Fruit fly (Drosophila melanogaster) whole organism, prepupa: Measurements from ENCODE around the gene CG44476.

Experiments
- Blimp-1 ChIP-seq: fragments of 200-800 bp; sonication (Bioruptor generic); optimal IDR thresholded peaks from 3 replicates; lab custom pipeline; 2017; ENCODE audit warnings: missing biosample characterization, missing genetic modification characterization, mild to moderate bottlenecking, moderate library complexity, missing genetic modification reagents
- CG10631 ChIP-seq: fragments of 200-800 bp; sonication (Bioruptor generic); optimal IDR thresholded peaks from 2 replicates; lab custom pipeline; 2016; ENCODE audit warnings: missing biosample characterization, missing genetic modification characterization
- CG10669 ChIP-seq: fragments of 200-800 bp; sonication (Bioruptor generic); optimal IDR thresholded peaks from 3 replicates; lab custom pipeline; 2018; ENCODE audit warnings: missing biosample characterization, mild to moderate bottlenecking, missing genetic modification characterization, moderate library complexity
- CG11294 ChIP-seq: fragments of 200-800 bp; sonication (Bioruptor generic); IDR thresholded peaks from 2 replicates; pipeline ENCODE4 v1.3.6; 2022; ENCODE audit warnings: missing biosample characterization, missing genetic modification characterization
- CG11762 ChIP-seq: fragments of 200-800 bp; sonication (Bioruptor generic); optimal IDR thresholded peaks from 3 replicates; lab custom pipeline; 2016; ENCODE audit warnings: missing biosample characterization, missing genetic modification characterization; ENCODE audit not compliant: insufficient read depth
- CG11902 ChIP-seq: fragments of 200-800 bp; sonication (Bioruptor generic); optimal IDR thresholded peaks from 3 replicates; lab custom pipeline; 2016; ENCODE audit warnings: missing biosample characterization, missing genetic modification characterization
- CG15336 ChIP-seq: fragments of 200-800 bp; sonication (Bioruptor generic); IDR thresholded peaks from 2 replicates; pipeline ENCODE4 v1.3.6; 2022; ENCODE audit warnings: missing biosample characterization, missing genetic modification characterization
- CG16779 ChIP-seq: fragments of 200-800 bp; sonication (Bioruptor generic); optimal IDR thresholded peaks from 3 replicates; lab custom pipeline; 2017; ENCODE audit warnings: missing biosample characterization, mild to moderate bottlenecking, missing genetic modification characterization
- CG3032 ChIP-seq: fragments of 200-800 bp; optimal IDR thresholded peaks from 2 replicates; lab custom pipeline; 2019; ENCODE audit warnings: missing biosample characterization, mild to moderate bottlenecking, missing genetic modification characterization, moderate library complexity
- CG31627 ChIP-seq: fragments of 200-800 bp; sonication (Bioruptor generic); optimal IDR thresholded peaks from 3 replicates; lab custom pipeline; 2016; ENCODE audit warnings: missing biosample characterization, missing genetic modification characterization
- CG3919 ChIP-seq: fragments of 200-800 bp; sonication (Bioruptor generic); optimal IDR thresholded peaks from 3 replicates; lab custom pipeline; 2016; ENCODE audit warnings: missing biosample characterization, missing genetic modification characterization
- CG4318 ChIP-seq: fragments of 200-800 bp; sonication (Bioruptor generic); optimal IDR thresholded peaks from 3 replicates; lab custom pipeline; 2017; ENCODE audit warnings: missing biosample characterization, mild to moderate bottlenecking, missing genetic modification characterization
- CG6163 ChIP-seq: fragments of 200-800 bp; sonication (Bioruptor generic); IDR thresholded peaks from 3 replicates; pipeline ENCODE4 v1.3.6; 2022; ENCODE audit warnings: missing biosample characterization, missing genetic modification characterization
- CG6276 ChIP-seq: fragments of 200-800 bp; sonication (Bioruptor generic); optimal IDR thresholded peaks from 2 replicates; lab custom pipeline; 2017; ENCODE audit warnings: missing biosample characterization, mild to moderate bottlenecking, missing genetic modification characterization
- CG6792 ChIP-seq: fragments of 200-800 bp; sonication (Bioruptor generic); optimal IDR thresholded peaks from 3 replicates; lab custom pipeline; 2016; ENCODE audit warnings: missing biosample characterization, missing genetic modification characterization
- CG6808 ChIP-seq: fragments of 200-800 bp; sonication (Bioruptor generic); optimal IDR thresholded peaks from 3 replicates; lab custom pipeline; 2017; ENCODE audit warnings: missing biosample characterization, missing genetic modification characterization, mild to moderate bottlenecking, moderate library complexity, missing genetic modification reagents
- CG7368 ChIP-seq: fragments of 200-800 bp; sonication (Bioruptor generic); optimal IDR thresholded peaks from 3 replicates; lab custom pipeline; 2016; ENCODE audit warnings: missing biosample characterization, missing genetic modification characterization
- CG8119 ChIP-seq: fragments of 200-800 bp; sonication (Bioruptor generic); IDR thresholded peaks from 3 replicates; pipeline ENCODE4 v1.3.6; 2022; ENCODE audit warnings: missing biosample characterization, missing genetic modification characterization
- CG8319 ChIP-seq: fragments of 200-800 bp; sonication (Bioruptor generic); optimal IDR thresholded peaks from 3 replicates; lab custom pipeline; 2016; ENCODE audit warnings: missing biosample characterization, missing genetic modification characterization
- CG8632 ChIP-seq: fragments of 200-800 bp; sonication (Bioruptor generic); optimal IDR thresholded peaks from 3 replicates; lab custom pipeline; 2016; ENCODE audit warnings: missing biosample characterization, missing genetic modification characterization
- Eip75B ChIP-seq: fragments of 200-800 bp; sonication (Bioruptor generic); optimal IDR thresholded peaks from 3 replicates; lab custom pipeline; 2016; ENCODE audit warnings: missing biosample characterization, missing genetic modification characterization
- Eip78C ChIP-seq: fragments of 200-800 bp; sonication (Bioruptor generic); peaks from one replicate; lab custom pipeline; 2016; ENCODE audit warnings: missing biosample characterization, missing genetic modification characterization
- Eip93F ChIP-seq: fragments of 200-800 bp; sonication (Bioruptor generic); optimal IDR thresholded peaks from 2 replicates; lab custom pipeline; 2016; ENCODE audit warnings: missing biosample characterization, mild to moderate bottlenecking, missing genetic modification characterization
- Ets21C ChIP-seq: fragments of 200-800 bp; sonication (Bioruptor generic); optimal IDR thresholded peaks from 3 replicates; lab custom pipeline; 2016; ENCODE audit warnings: missing biosample characterization, missing genetic modification characterization
- Ets96B ChIP-seq: fragments of 200-800 bp; optimal IDR thresholded peaks from 2 replicates; lab custom pipeline; 2019; ENCODE audit warnings: missing biosample characterization, mild to moderate bottlenecking, missing genetic modification characterization, moderate library complexity
- Gug ChIP-seq: fragments of 200-800 bp; sonication (Bioruptor generic); IDR thresholded peaks from 2 replicates; pipeline ENCODE4 v1.3.6; 2022; ENCODE audit warnings: missing biosample characterization, missing genetic modification characterization
- Hr4 ChIP-seq: fragments of 200-800 bp; sonication (Bioruptor generic); optimal IDR thresholded peaks from 3 replicates; lab custom pipeline; 2016; ENCODE audit warnings: missing biosample characterization, missing genetic modification characterization
- Lpt ChIP-seq: fragments of 200-800 bp; sonication (Bioruptor generic); optimal IDR thresholded peaks from 3 replicates; lab custom pipeline; 2016; ENCODE audit warnings: missing biosample characterization, missing genetic modification characterization
- OdsH ChIP-seq: fragments of 200-800 bp; sonication (Bioruptor generic); optimal IDR thresholded peaks from 3 replicates; lab custom pipeline; 2016; ENCODE audit warnings: missing biosample characterization, missing genetic modification characterization
- Smox ChIP-seq: fragments of 200-800 bp; sonication (Bioruptor generic); optimal IDR thresholded peaks from 3 replicates; lab custom pipeline; 2016; ENCODE audit warnings: missing biosample characterization, missing genetic modification characterization
- Sox102F ChIP-seq: fragments of 200-800 bp; sonication (Bioruptor generic); optimal IDR thresholded peaks from 2 replicates; lab custom pipeline; 2016; ENCODE audit warnings: missing biosample characterization, mild to moderate bottlenecking, missing genetic modification characterization
- Sox14 ChIP-seq: fragments of 200-800 bp; sonication (Bioruptor generic); optimal IDR thresholded peaks from 3 replicates; lab custom pipeline; 2016; ENCODE audit warnings: missing biosample characterization, missing genetic modification characterization
- acj6 ChIP-seq: fragments of 200-800 bp; sonication (Bioruptor generic); optimal IDR thresholded peaks from 3 replicates; lab custom pipeline; 2016; ENCODE audit warnings: missing biosample characterization, missing genetic modification characterization
- cyc ChIP-seq: fragments of 200-800 bp; sonication (Bioruptor generic); optimal IDR thresholded peaks from 3 replicates; lab custom pipeline; 2016; ENCODE audit warnings: missing biosample characterization, missing genetic modification characterization
- dac ChIP-seq: fragments of 200-800 bp; sonication (Bioruptor generic); optimal IDR thresholded peaks from 2 replicates; lab custom pipeline; 2017; ENCODE audit warnings: missing biosample characterization, mild to moderate bottlenecking, missing genetic modification characterization
- dsx ChIP-seq: fragments of 200-800 bp; optimal IDR thresholded peaks from 3 replicates; lab custom pipeline; 2019; ENCODE audit warnings: missing biosample characterization, mild to moderate bottlenecking, missing genetic modification characterization, moderate library complexity; ENCODE audit not compliant: poor library complexity, severe bottlenecking
- eg ChIP-seq: fragments of 200-800 bp; sonication (Bioruptor generic); IDR thresholded peaks from 3 replicates; pipeline ENCODE4 v1.3.6; 2022; ENCODE audit warnings: missing biosample characterization, missing genetic modification characterization
- esn ChIP-seq: fragments of 200-800 bp; sonication (Bioruptor generic); optimal IDR thresholded peaks from 2 replicates; lab custom pipeline; 2016; ENCODE audit warnings: missing biosample characterization, mild to moderate bottlenecking, missing genetic modification characterization, moderate library complexity
- fd59A ChIP-seq: fragments of 200-800 bp; sonication (Bioruptor generic); optimal IDR thresholded peaks from 2 replicates; lab custom pipeline; 2017; ENCODE audit warnings: missing biosample characterization, mild to moderate bottlenecking, missing genetic modification characterization, missing genetic modification reagents
- fkh ChIP-seq: fragments of 200-800 bp; sonication (Bioruptor generic); optimal IDR thresholded peaks from 3 replicates; lab custom pipeline; 2017; ENCODE audit warnings: missing biosample characterization, mild to moderate bottlenecking, missing genetic modification characterization, moderate library complexity
- lz ChIP-seq: fragments of 200-800 bp; sonication (Bioruptor generic); optimal IDR thresholded peaks from 3 replicates; lab custom pipeline; 2016; ENCODE audit warnings: missing biosample characterization, missing genetic modification characterization
- net ChIP-seq: fragments of 200-800 bp; sonication (Bioruptor generic); optimal IDR thresholded peaks from 3 replicates; lab custom pipeline; 2016; ENCODE audit warnings: missing biosample characterization, missing genetic modification characterization
- salr ChIP-seq, 2 experiments: fragments of 200-800 bp; sonication (Bioruptor generic); optimal IDR thresholded peaks; 3 replicates each; lab custom pipeline; 2016 to 2018; ENCODE audit warnings: missing biosample characterization in 2 of 2, missing genetic modification characterization in 2 of 2, mild to moderate bottlenecking in 1 of 2
- spab ChIP-seq: fragments of 200-800 bp; sonication (Bioruptor generic); optimal IDR thresholded peaks from 2 replicates; lab custom pipeline; 2017; ENCODE audit warnings: missing biosample characterization, mild to moderate bottlenecking, missing genetic modification characterization, missing genetic modification reagents
- svp ChIP-seq: fragments of 200-800 bp; sonication (Bioruptor generic); peaks from one replicate; lab custom pipeline; 2016; ENCODE audit warnings: missing biosample characterization, missing genetic modification characterization
- topi ChIP-seq: fragments of 200-800 bp; sonication (Bioruptor generic); optimal IDR thresholded peaks from 3 replicates; lab custom pipeline; 2016; ENCODE audit warnings: missing biosample characterization, missing genetic modification characterization
- vri ChIP-seq: fragments of 200-800 bp; sonication (Bioruptor generic); optimal IDR thresholded peaks from 3 replicates; lab custom pipeline; 2016; ENCODE audit warnings: missing biosample characterization, mild to moderate bottlenecking, missing genetic modification characterization

Gene CG44476

DNA sequence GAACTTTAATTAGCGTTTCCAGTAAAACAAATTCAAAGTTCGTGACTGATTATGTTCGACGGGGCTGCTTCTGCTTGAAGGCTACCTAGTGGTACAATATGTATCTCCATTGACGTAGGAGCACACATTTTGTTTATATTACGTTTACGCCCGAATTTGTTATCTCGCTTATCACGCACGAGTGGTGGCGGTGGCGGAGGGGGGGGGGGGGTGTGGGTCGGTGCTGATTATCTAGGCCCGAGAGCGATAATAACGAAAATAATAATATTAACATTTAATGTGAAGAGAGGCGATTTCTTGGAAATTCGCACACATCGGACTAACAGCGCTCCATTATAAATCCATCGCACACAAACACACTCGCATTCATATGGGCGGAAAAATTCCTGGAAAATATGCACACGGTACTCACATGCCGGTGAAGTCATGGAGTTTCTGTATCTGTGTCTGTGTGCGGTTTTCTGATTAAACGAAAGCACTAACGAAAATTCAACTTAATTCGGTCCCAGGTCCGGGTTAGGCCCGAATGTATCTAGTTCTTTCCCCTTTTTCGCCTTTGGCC, 34.6 kb upstream of the CG44476 start:
- TF ChIP-seq Sox14 (GFP tag; lab: Kevin White, UChicago) (no peak), fkh (peak; percentile 86), svp (GFP tag; lab: Kevin White, UChicago) (peak; percentile 78), CG6808 (no peak), Hr4 (GFP tag; lab: Kevin White, UChicago) (no peak), esn (GFP tag; lab: Kevin White, UChicago) (no peak), Sox102F (GFP tag; lab: Kevin White, UChicago) (no peak), CG11902 (GFP tag; lab: Kevin White, UChicago) (no peak), CG7368 (no peak), Eip78C (GFP tag; lab: Kevin White, UChicago) (no peak), CG4318 (GFP tag; lab: Kevin White, UChicago) (no peak), Blimp-1 (GFP tag; lab: Kevin White, UChicago) (no peak), vri (peak; percentile 9), cyc (no peak), salr (GFP tag; optimal IDR thresholded peaks at IDR 0.05; lab: Kevin White, UChicago) (no peak), CG31627 (no peak)
- TF ChIP-seq, all 60 proteins: peak for 3

DNA sequence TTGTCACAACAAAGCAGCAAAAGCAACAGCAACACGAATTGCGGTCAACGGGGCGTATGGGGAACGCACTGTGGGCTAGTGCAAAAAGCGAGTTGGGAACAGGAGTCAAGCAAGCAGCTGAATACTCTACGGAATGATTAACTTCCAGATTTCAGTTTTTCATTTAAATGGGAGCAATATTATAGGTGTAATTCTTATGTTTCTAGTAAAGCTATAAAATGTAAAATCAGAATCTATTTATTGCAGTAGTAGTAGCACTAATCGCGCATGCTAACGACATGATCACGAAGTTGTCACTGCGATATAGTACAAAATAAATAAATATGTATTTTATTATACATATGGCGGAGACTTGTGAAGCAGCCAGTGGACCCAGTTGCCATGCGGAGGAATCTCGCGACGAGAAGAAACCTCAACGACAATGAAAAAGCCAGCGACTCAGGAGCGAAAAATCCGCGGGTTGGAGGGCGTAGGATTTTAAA, 33.7 kb upstream of the CG44476 start:
- TF ChIP-seq CG6792 = peak; percentile 75
- TF ChIP-seq CG8119 (GFP tag; lab: Robert Waterston, UW) = peak; percentile 57
- TF ChIP-seq CG3919 (GFP tag; lab: Kevin White, UChicago) = peak; percentile 57
- TF ChIP-seq Smox (GFP tag; lab: Kevin White, UChicago) = peak; percentile 58
- TF ChIP-seq acj6 (GFP tag; lab: Kevin White, UChicago) = peak; percentile 73
- peak; percentile 45 for TF ChIP-seq Sox102F (GFP tag; lab: Kevin White, UChicago)
- peak; percentile 76 for TF ChIP-seq CG6808
- TF ChIP-seq dsx (GFP tag; lab: Kevin White, UChicago) = peak; percentile 52
- TF ChIP-seq Gug (GFP tag; lab: Robert Waterston, UW) = no peak
- peak; percentile 65 for TF ChIP-seq esn (GFP tag; lab: Kevin White, UChicago)
- TF ChIP-seq CG11294 (GFP tag; lab: Robert Waterston, UW) = no peak
- no peak for TF ChIP-seq dac (GFP tag; lab: Kevin White, UChicago)
- peak; percentile 68 for TF ChIP-seq CG10669 (GFP tag; lab: Kevin White, UChicago)
- peak; percentile 66 for TF ChIP-seq CG8632 (GFP tag; lab: Kevin White, UChicago)
- peak; percentile 48 for TF ChIP-seq CG6276 (GFP tag; lab: Kevin White, UChicago)
- TF ChIP-seq CG10631 (GFP tag; lab: Kevin White, UChicago) = peak; percentile 63
- TF ChIP-seq salr (GFP tag; optimal IDR thresholded peaks at IDR 0.05; lab: Kevin White, UChicago) = peak in 1 of 2 experiments; percentile 48
- peak; percentile 48 for TF ChIP-seq topi
- TF ChIP-seq Eip75B = peak; percentile 67
- peak; percentile 63 for TF ChIP-seq lz (GFP tag; lab: Kevin White, UChicago)
- TF ChIP-seq vri = no peak
- TF ChIP-seq CG3032 (tag; lab: Kevin White, UChicago) = peak; percentile 72
- peak; percentile 71 for TF ChIP-seq OdsH
- peak; percentile 61 for TF ChIP-seq Hr4 (GFP tag; lab: Kevin White, UChicago)
- TF ChIP-seq CG11762 = peak; percentile 69
- peak; percentile 14 for TF ChIP-seq Eip93F (GFP tag; lab: Kevin White, UChicago)
- peak; percentile 64 for TF ChIP-seq spab (GFP tag; lab: Kevin White, UChicago)
- TF ChIP-seq Lpt = peak; percentile 47
- peak; percentile 64 for TF ChIP-seq CG11902 (GFP tag; lab: Kevin White, UChicago)
- peak; percentile 27; the same call in 1 of the 3 replicates for TF ChIP-seq CG6163 (GFP tag; lab: Robert Waterston, UW)
- TF ChIP-seq CG31627 = peak; percentile 65
- peak; percentile 51 for TF ChIP-seq fd59A (GFP tag; lab: Kevin White, UChicago)
- TF ChIP-seq CG4318 (GFP tag; lab: Kevin White, UChicago) = peak; percentile 50
- peak; percentile 44; the same call in 1 of the 3 replicates for TF ChIP-seq eg (GFP tag; lab: Robert Waterston, UW)
- peak; percentile 58 for TF ChIP-seq net (GFP tag; lab: Kevin White, UChicago)
- peak; percentile 59 for TF ChIP-seq Ets96B (tag; lab: Kevin White, UChicago)
- TF ChIP-seq CG8319 = peak; percentile 64
- peak; percentile 70 for TF ChIP-seq CG15336 (GFP tag; lab: Robert Waterston, UW)
- no peak for TF ChIP-seq fkh
- peak; percentile 25 for TF ChIP-seq CG16779 (tag; lab: Kevin White, UChicago)
- TF ChIP-seq cyc = peak; percentile 27
- no peak for TF ChIP-seq Blimp-1 (GFP tag; lab: Kevin White, UChicago)
- TF ChIP-seq svp (GFP tag; lab: Kevin White, UChicago) = peak; percentile 86
- TF ChIP-seq Eip78C (GFP tag; lab: Kevin White, UChicago) = peak; percentile 89
- TF ChIP-seq Ets21C (GFP tag; lab: Kevin White, UChicago) = peak; percentile 33
